Worm (Caenorhabditis elegans): ENCODE data around the gene T08D10.5.

The T08D10.5 gene

DNA sequence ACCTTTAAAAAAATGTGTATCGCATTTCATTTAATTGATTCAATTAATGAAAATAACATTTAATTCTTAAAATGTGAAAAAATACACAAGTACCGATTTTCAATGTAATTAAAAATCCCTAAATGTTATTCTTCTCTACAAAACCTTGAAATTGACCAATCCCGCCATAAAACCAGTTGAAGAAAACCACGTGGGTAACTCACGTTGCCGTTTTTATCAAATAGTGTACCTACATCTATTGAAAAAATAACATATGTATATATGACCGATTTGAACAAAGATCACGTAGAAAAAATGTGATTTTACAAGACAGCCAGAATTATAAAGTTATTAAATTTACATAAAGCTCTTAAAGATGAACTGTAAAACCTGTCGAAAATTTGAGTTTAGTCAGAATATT, 7.8 kb downstream of the T08D10.5 start:
- no peak for TF ChIP-seq dao-5 (tag; optimal IDR thresholded peaks at IDR 0.05)
- TF ChIP-seq W03F9.2 (tag; optimal IDR thresholded peaks at IDR 0.05) = no peak
- TF ChIP-seq him-1 (tag; optimal IDR thresholded peaks at IDR 0.05) = no peak

DNA sequence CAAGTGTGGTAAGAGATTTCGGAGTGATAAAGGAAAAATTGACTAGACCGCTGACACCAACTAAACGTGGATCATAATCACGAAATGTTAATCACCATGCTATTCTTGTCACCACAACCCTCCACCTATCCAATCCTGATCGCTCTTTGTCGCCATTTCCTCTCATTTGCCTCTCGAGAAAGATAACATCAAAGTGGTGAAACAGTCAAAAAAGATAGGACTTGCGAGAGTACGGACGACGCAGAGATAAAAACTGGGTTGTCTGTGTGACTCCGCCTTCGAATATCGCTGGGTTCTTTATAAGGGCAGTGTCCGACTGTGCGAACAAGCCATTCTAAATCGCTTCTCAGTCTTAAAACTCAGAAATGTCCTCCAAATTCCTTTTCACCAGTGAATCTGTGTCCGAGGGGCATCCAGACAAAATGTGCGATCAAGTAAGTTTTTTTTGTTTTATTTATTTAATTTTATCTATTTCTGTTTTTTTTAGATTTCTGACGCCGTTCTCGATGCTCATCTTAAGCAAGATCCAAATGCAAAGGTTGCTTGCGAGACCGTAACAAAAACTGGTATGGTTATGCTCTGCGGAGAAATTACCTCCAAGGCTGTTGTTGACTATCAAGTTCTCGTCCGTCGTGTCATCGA, 8.4 kb downstream of the T08D10.5 start, which contains the start of gene sams-1:
Gene sams-1 (plus strand): TSS at position 300 of the 642 bp plus-strand sequence.
- TF ChIP-seq dao-5 (tag; optimal IDR thresholded peaks at IDR 0.05) (no peak), him-1 (tag; optimal IDR thresholded peaks at IDR 0.05) (no peak), W03F9.2 (tag; optimal IDR thresholded peaks at IDR 0.05) (no peak)

DNA sequence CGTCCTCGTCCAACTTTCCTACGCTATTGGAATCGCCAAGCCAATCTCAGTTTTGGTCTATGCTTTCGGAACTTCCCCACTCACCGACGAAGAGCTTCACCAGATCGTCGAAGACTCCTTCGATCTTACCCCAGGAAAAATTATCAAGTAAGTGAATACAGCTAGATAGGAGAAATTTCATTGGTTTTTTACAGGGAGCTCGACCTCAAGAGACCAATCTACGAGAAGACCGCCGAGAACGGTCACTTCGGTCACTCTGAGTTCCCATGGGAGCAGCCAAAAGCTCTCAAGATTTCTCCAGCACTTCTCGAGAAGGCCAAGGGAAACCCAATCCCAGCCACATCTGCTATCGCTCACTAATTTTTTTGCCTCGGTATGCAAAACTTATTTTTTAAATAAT, 9.7 kb downstream of the T08D10.5 start:
- TF ChIP-seq W03F9.2 (tag; optimal IDR thresholded peaks at IDR 0.05) = no peak
- TF ChIP-seq him-1 (tag; optimal IDR thresholded peaks at IDR 0.05) = no peak
- TF ChIP-seq dao-5 (tag; optimal IDR thresholded peaks at IDR 0.05) = no peak

DNA sequence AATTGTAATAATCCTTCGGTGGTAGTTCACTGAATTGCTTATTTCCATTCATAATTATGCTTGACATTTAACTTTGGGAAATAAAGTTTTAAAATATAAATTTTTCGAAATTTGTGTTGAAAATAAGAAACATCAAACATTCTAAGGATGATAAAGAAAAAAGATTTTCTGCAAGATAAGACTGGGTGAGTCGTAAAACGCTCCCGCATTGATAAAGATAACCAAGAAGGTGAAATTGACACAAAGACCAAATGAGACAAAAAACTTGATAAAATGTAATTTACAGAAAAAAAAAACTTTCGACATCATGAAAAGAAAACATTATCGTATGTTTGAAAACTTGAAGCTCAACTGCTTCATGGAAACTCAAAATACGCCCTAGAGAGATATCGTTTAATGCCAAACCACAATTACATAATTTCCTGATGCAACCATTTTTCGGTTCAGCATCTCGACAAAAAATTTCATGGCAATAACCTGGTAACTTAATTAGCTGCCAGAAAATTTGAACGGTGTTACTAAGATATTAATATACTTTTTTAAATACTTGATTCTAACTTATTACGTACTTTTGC, 10.8 kb downstream of the T08D10.5 start:
- TF ChIP-seq him-1 (tag; optimal IDR thresholded peaks at IDR 0.05) (no peak), W03F9.2 (tag; optimal IDR thresholded peaks at IDR 0.05) (no peak), dao-5 (tag; optimal IDR thresholded peaks at IDR 0.05) (no peak)

DNA sequence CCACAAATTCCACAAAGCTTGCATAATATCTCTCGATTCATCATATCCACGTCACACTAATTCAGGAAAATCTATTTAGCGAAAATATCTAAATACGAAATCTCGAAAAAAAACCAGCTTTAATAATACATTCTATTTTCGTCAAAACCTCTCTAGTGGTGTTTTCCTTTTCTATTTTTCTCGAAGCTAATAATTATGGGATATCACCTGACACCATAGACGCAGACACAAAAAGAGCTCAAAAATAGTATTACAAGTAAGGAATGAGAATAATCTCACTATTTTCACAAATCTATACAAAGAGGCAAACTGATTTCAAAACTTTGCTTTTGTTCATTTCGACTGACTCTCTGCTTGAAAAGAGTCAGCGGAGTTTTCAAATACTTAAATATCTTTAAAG, 11.7 kb downstream of the T08D10.5 start:
- TF ChIP-seq dao-5 (tag; optimal IDR thresholded peaks at IDR 0.05) = no peak
- no peak for TF ChIP-seq him-1 (tag; optimal IDR thresholded peaks at IDR 0.05)
- TF ChIP-seq W03F9.2 (tag; optimal IDR thresholded peaks at IDR 0.05) = no peak

DNA sequence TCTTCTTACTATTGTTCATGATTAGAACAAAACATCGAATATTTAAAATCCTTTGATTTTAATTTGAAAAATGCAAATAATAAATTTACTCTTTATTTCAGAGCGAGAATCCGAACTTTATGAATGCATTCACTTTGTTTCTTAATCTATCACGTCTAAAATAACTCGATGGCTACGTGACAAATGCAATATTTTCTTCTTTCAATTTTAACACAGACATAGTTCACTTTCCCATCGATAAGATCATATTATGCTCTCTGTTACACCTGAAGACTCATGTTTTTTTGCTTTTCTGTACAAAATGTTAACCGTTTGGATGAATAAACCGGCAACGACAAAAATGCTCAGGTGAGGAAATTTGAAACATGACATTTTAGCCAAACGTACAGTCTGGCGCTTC, 12.2 kb downstream of the T08D10.5 start:
- TF ChIP-seq W03F9.2 (tag; optimal IDR thresholded peaks at IDR 0.05) = no peak
- TF ChIP-seq him-1 (tag; optimal IDR thresholded peaks at IDR 0.05) = no peak
- no peak for TF ChIP-seq dao-5 (tag; optimal IDR thresholded peaks at IDR 0.05)

DNA sequence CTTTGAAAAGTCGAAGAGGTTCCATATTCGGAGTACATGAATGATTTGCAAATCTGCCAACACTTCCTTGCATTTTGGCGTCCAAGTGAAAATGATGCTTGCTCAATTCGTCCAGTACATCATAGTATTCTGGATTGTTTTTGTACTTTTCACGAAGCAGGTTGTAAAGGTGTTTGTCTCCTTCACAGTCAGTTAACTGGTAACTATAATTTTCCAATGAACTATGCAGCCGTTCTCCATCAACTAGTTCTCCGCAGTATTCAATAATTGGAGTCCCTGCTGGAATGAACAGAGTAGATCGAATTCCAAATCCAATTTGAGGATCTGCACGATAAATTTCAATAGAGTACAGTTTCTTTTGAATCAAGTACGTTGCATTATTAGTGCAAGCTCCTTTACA, 14.0 kb downstream of the T08D10.5 start:
- TF ChIP-seq him-1 (tag; optimal IDR thresholded peaks at IDR 0.05) (no peak), dao-5 (tag; optimal IDR thresholded peaks at IDR 0.05) (no peak), W03F9.2 (tag; optimal IDR thresholded peaks at IDR 0.05) (no peak)

DNA sequence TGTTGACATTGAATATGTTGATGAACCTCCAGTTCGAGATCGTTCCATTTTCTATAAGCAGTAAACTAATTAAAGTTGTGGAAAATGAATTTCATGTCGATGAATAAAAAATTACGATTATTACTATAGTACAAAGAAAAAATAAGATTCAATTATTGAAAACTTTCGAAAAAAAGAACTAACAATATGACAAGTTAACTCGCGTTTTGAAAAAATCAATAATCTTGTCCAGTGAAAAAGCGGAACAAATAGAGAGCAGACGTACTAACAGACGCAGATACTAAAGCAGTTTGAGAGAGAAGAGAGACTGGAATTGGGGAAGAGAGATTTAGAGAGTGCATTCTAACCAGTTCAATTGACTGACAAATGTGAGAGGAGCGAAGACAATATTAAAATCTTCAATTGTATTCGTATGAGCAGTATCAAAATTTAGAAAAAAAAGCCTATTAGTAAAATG, 17.3 kb downstream of the T08D10.5 start, which contains the start of gene set-6:
Gene set-6 (minus strand): TSS at position 51 of the 457 bp plus-strand sequence.
- TF ChIP-seq dao-5 (tag; optimal IDR thresholded peaks at IDR 0.05) (no peak), him-1 (tag; optimal IDR thresholded peaks at IDR 0.05) (no peak), W03F9.2 (tag; optimal IDR thresholded peaks at IDR 0.05) (no peak)

DNA sequence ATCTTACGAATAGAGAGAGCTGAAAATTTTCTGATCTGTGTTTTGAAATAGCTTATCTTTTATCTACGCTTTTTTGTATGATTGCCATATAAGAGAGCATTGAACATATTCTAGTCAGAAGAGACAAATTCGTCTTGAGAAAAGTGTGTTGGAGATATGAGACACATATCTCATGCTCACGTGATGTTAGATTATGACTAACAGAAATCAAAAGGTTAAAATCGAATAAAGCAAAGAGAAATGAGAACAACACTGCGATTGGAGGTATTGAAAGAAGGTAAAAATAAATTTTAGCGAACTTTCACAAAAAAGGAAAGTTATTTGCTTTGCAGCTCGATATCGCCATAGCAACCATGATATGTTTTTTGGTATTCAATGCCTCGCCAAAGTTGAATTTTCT, 24.7 kb downstream of the T08D10.5 start, which contains the start of gene nhr-167:
Gene nhr-167 (minus strand): TSS at position 21 of the 400 bp plus-strand sequence.
- TF ChIP-seq dao-5 (tag; optimal IDR thresholded peaks at IDR 0.05) (no peak), him-1 (tag; optimal IDR thresholded peaks at IDR 0.05) (no peak), W03F9.2 (tag; optimal IDR thresholded peaks at IDR 0.05) (no peak)

DNA sequence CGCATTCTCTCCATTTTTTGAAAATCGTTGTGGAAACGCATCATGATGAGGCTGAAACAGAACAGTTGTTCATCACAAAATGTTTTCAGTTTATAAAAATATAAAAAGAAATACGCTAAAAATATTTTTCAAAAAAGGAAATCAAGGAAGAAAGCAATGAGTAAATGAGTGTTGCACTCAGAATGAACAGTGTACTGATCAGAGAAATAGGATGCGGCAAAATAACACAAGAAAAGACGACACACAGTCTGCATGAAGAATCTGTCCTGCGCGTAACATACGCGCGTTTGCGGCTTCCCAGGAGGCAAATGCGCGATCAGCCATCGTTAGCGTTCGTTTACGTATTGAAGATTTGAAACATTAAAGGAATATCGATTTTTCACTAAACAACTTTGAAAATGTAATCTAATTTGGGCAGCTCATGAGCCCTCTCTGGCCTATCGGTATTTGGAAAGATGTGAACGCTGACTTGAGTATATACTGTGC, 26.3 kb downstream of the T08D10.5 start, which contains the start of gene C49F5.3:
Gene C49F5.3 (minus strand): TSS at position 51 of the 486 bp plus-strand sequence.
- TF ChIP-seq him-1 (tag; optimal IDR thresholded peaks at IDR 0.05) (no peak), dao-5 (tag; optimal IDR thresholded peaks at IDR 0.05) (no peak), W03F9.2 (tag; optimal IDR thresholded peaks at IDR 0.05) (no peak)

DNA sequence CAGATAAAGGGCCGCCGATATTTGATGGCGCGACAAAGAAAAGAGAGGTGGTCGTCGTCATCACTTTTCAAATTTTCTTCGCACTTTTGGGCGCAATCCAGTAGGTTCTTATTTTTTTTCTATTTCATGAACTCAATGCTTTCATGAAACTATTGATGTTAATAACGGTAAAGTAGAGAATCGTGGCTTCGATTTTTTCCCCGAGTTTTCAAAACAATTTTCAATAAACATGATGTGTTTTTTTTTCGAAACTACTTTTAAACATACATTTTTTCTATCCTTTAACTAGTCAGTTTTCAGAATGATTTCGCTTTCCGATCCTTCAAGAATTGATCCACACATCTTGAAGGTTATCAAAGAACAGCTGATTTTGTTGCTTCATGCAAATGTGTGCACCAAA, 28.5 kb downstream of the T08D10.5 start, which contains the start of gene C49F5.5:
Gene C49F5.5 (plus strand): TSS at position 301 of the 400 bp plus-strand sequence.
- no peak for TF ChIP-seq W03F9.2 (tag; optimal IDR thresholded peaks at IDR 0.05)

DNA sequence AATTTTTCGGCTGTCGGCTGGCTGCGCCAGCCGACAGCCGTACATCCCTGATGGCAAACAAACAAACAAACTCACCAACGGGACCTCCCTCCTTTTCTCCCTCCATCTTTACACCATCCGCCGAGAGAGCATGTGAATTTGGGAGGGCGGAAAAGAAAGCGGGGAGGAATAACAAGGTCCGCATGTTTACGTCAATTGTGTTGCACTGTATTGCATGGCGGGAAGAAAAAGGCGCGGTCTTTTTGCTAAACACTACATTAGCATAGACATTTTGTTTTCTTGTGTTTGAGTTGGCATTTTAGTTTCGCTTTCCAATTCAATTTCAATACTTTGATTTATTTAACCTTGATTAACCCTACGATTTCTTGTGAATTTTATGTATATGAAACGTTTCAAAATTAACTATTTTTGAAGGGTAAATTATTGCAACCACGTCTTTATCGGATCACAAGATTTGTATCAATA, 30.6 kb downstream of the T08D10.5 start, which contains the start of gene C49F5.6:
Gene C49F5.6 (plus strand): TSS at position 415 of the 465 bp plus-strand sequence.
- TF ChIP-seq W03F9.2 (tag; optimal IDR thresholded peaks at IDR 0.05) = no peak
- TF ChIP-seq him-1 (tag; optimal IDR thresholded peaks at IDR 0.05) = no peak
- TF ChIP-seq dao-5 (tag; optimal IDR thresholded peaks at IDR 0.05) = no peak

DNA sequence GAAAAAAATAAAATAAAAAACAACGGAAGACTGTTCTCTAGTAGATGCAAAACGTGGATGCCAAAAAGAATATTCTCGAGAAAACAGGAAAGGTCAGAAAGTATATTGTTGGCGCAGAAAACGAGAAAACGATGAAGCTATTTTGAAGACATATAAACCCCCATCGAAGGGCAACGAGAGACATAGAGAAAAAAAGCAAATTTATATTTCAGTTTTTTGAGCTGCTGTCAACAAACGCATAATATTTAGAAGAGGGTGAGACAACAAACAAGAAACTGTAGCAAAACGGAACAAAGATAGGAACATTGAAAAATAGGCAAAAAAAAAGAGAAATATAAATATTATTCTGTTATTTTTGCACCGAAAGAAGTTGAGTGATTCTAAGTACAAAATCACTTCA, 34.9 kb downstream of the T08D10.5 start:
- TF ChIP-seq dao-5 (tag; optimal IDR thresholded peaks at IDR 0.05) (no peak), him-1 (tag; optimal IDR thresholded peaks at IDR 0.05) (no peak), W03F9.2 (tag; optimal IDR thresholded peaks at IDR 0.05) (no peak)

DNA sequence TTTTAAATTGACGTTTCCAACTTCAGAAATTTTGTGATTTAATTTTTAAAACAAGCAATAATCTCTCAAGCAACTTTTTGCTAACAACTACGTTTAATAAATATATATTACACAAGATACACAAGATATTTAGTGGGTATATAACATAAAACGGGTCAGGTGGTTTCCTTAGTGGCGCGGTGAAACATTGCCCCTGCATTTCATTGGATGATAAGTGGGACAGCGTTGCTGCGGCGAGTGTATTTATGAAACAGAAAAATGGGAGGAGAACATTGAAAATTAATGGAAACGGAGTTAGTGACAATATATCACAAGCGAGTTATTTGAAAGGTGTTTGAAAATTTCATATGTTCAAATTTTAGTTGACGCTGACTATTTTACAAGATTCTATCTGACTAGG, 35.4 kb downstream of the T08D10.5 start:
- TF ChIP-seq dao-5 (tag; optimal IDR thresholded peaks at IDR 0.05) = no peak
- no peak for TF ChIP-seq W03F9.2 (tag; optimal IDR thresholded peaks at IDR 0.05)
- no peak for TF ChIP-seq him-1 (tag; optimal IDR thresholded peaks at IDR 0.05)
